Worm (Caenorhabditis elegans) whole organism, L3 larva: ENCODE measurements around the gene tbg-1.
A peak's percentile ranks its signal among the peaks of the same experiment; 100 is the strongest.

Experiments
- R02D3.7 ChIP-seq: fragments of 150-350 bp; optimal IDR thresholded peaks from 2 replicates; lab custom pipeline; 2014; ENCODE audit warnings: missing biosample characterization, missing genetic modification characterization
- ZK546.5 ChIP-seq: sonication (generic microtip); optimal IDR thresholded peaks from 2 replicates; lab custom pipeline; 2017; ENCODE audit warnings: missing biosample characterization, missing genetic modification characterization
- aly-2 ChIP-seq: fragments of 150-350 bp; optimal IDR thresholded peaks from 2 replicates; lab custom pipeline; 2014; ENCODE audit warnings: missing biosample characterization, missing genetic modification characterization
- ama-1 ChIP-seq: fragments of 150-350 bp; optimal IDR thresholded peaks from 2 replicates; lab custom pipeline; 2018
- ceh-16 ChIP-seq: sonication (generic microtip); optimal IDR thresholded peaks from 2 replicates; lab custom pipeline; 2017; ENCODE audit warnings: missing biosample characterization, missing genetic modification characterization
- ceh-28 ChIP-seq: fragments of 150-350 bp; optimal IDR thresholded peaks from 2 replicates; lab custom pipeline; 2014; ENCODE audit warnings: missing biosample characterization, missing genetic modification reagents, missing genetic modification characterization
- ceh-82 ChIP-seq: fragments of 150-350 bp; optimal IDR thresholded peaks from 2 replicates; lab custom pipeline; 2014; ENCODE audit warnings: missing biosample characterization, missing genetic modification characterization
- ceh-9 ChIP-seq: sonication (generic microtip); optimal IDR thresholded peaks from 2 replicates; lab custom pipeline; 2018; ENCODE audit warnings: missing biosample characterization, missing genetic modification characterization
- daf-12 ChIP-seq: fragments of 150-350 bp; optimal IDR thresholded peaks from 2 replicates; lab custom pipeline; 2014; ENCODE audit warnings: missing biosample characterization, missing genetic modification reagents, missing genetic modification characterization
- egl-27 ChIP-seq: sonication (generic microtip); optimal IDR thresholded peaks from 4 replicates; lab custom pipeline; 2017; ENCODE audit warnings: missing biosample characterization, missing genetic modification reagents, missing genetic modification characterization
- egl-5 ChIP-seq: fragments of 150-350 bp; optimal IDR thresholded peaks from 2 replicates; lab custom pipeline; 2017; ENCODE audit warnings: missing biosample characterization, missing genetic modification reagents, missing genetic modification characterization, inconsistent platforms
- elt-1 ChIP-seq: fragments of 150-350 bp; optimal IDR thresholded peaks from 2 replicates; lab custom pipeline; 2014; ENCODE audit warnings: missing biosample characterization, missing genetic modification characterization
- elt-2 ChIP-seq: sonication (generic microtip); optimal IDR thresholded peaks from 2 replicates; lab custom pipeline; 2016; ENCODE audit warnings: missing genetic modification reagents, mild to moderate bottlenecking, missing genetic modification characterization, missing compliant biosample characterization
- elt-3 ChIP-seq, 3 experiments: fragments of 150-350 bp in 1 of 3; sonication (generic microtip) in 2 of 3; optimal IDR thresholded peaks; 2 replicates in 2 of 3; 4 replicates in 1 of 3; lab custom pipeline; 2014 to 2017; ENCODE audit warnings: missing biosample characterization in 3 of 3, missing genetic modification characterization in 3 of 3
- eor-1 ChIP-seq, 2 experiments: fragments of 150-350 bp; optimal IDR thresholded peaks; 2 replicates each; lab custom pipeline; 2014 to 2018; ENCODE audit warnings: missing biosample characterization in 2 of 2, missing genetic modification characterization in 2 of 2
- fkh-10 ChIP-seq: sonication (generic microtip); optimal IDR thresholded peaks from 2 replicates; lab custom pipeline; 2017; ENCODE audit warnings: missing biosample characterization, missing genetic modification reagents, missing genetic modification characterization
- fkh-2 ChIP-seq: fragments of 150-350 bp; optimal IDR thresholded peaks from 2 replicates; lab custom pipeline; 2014; ENCODE audit warnings: missing biosample characterization, missing genetic modification reagents, missing genetic modification characterization
- fos-1 ChIP-seq: fragments of 150-350 bp; optimal IDR thresholded peaks from 2 replicates; lab custom pipeline; 2014; ENCODE audit warnings: missing biosample characterization, missing genetic modification characterization
- jun-1 ChIP-seq: fragments of 150-350 bp; optimal IDR thresholded peaks from 2 replicates; lab custom pipeline; 2014; ENCODE audit warnings: missing biosample characterization, missing genetic modification reagents, missing genetic modification characterization
- lin-15B ChIP-seq: fragments of 150-350 bp; optimal IDR thresholded peaks from 2 replicates; lab custom pipeline; 2014; ENCODE audit warnings: missing biosample characterization, missing genetic modification characterization
- lin-39 ChIP-seq: fragments of 150-350 bp; optimal IDR thresholded peaks from 2 replicates; lab custom pipeline; 2018; ENCODE audit warnings: missing biosample characterization, missing genetic modification reagents, missing genetic modification characterization
- lsy-12 ChIP-seq: sonication (generic microtip); optimal IDR thresholded peaks from 2 replicates; lab custom pipeline; 2016; ENCODE audit warnings: mild to moderate bottlenecking, missing genetic modification characterization, missing compliant biosample characterization
- mdl-1 ChIP-seq: fragments of 150-350 bp; optimal IDR thresholded peaks from 2 replicates; lab custom pipeline; 2014; ENCODE audit warnings: missing biosample characterization, missing genetic modification characterization
- mml-1 ChIP-seq: fragments of 150-350 bp; sonication (generic microtip); optimal IDR thresholded peaks from 3 replicates; lab custom pipeline; 2014; ENCODE audit warnings: missing biosample characterization, missing genetic modification characterization
- nfya-1 ChIP-seq: sonication (generic microtip); optimal IDR thresholded peaks from 2 replicates; lab custom pipeline; 2017; ENCODE audit warnings: missing genetic modification characterization, mild to moderate bottlenecking, missing compliant biosample characterization, antibody characterized with exemption, moderate library complexity; ENCODE audit not compliant: insufficient read depth
- nhr-11 ChIP-seq: fragments of 150-350 bp; optimal IDR thresholded peaks from 2 replicates; lab custom pipeline; 2014; ENCODE audit warnings: missing biosample characterization, missing genetic modification characterization
- nhr-12 ChIP-seq: fragments of 150-350 bp; optimal IDR thresholded peaks from 2 replicates; lab custom pipeline; 2014; ENCODE audit warnings: missing biosample characterization, missing genetic modification characterization
- nhr-23 ChIP-seq: fragments of 150-350 bp; optimal IDR thresholded peaks from 2 replicates; lab custom pipeline; 2014; ENCODE audit warnings: missing biosample characterization, missing genetic modification reagents, missing genetic modification characterization
- nhr-237 ChIP-seq: fragments of 150-350 bp; optimal IDR thresholded peaks from 2 replicates; lab custom pipeline; 2014; ENCODE audit warnings: missing biosample characterization, missing genetic modification characterization
- nhr-28 ChIP-seq: fragments of 150-350 bp; optimal IDR thresholded peaks from 2 replicates; lab custom pipeline; 2014; ENCODE audit warnings: missing biosample characterization, missing genetic modification characterization
- nhr-43 ChIP-seq: sonication (generic microtip); optimal IDR thresholded peaks from 2 replicates; lab custom pipeline; 2016; ENCODE audit warnings: mild to moderate bottlenecking, missing genetic modification characterization, missing compliant biosample characterization; ENCODE audit not compliant: poor library complexity, severe bottlenecking
- nhr-67 ChIP-seq: fragments of 150-350 bp; optimal IDR thresholded peaks from 2 replicates; lab custom pipeline; 2014; ENCODE audit warnings: missing biosample characterization, missing genetic modification characterization
- nhr-76 ChIP-seq: fragments of 150-350 bp; sonication (generic microtip); optimal IDR thresholded peaks from 5 replicates; lab custom pipeline; 2014; ENCODE audit warnings: missing biosample characterization, missing genetic modification characterization
- nhr-77 ChIP-seq: fragments of 150-350 bp; optimal IDR thresholded peaks from 2 replicates; lab custom pipeline; 2014; ENCODE audit warnings: missing biosample characterization, missing genetic modification characterization
- pha-4 ChIP-seq: fragments of 150-350 bp; optimal IDR thresholded peaks from 2 replicates; lab custom pipeline; 2014; ENCODE audit warnings: missing biosample characterization, missing genetic modification reagents, missing genetic modification characterization
- pqm-1 ChIP-seq: fragments of 150-350 bp; optimal IDR thresholded peaks from 2 replicates; lab custom pipeline; 2017; ENCODE audit warnings: missing biosample characterization, missing genetic modification characterization, inconsistent platforms
- sea-2 ChIP-seq: fragments of 150-350 bp; sonication (generic microtip); optimal IDR thresholded peaks from 4 replicates; lab custom pipeline; 2014; ENCODE audit warnings: missing biosample characterization, missing genetic modification reagents, missing genetic modification characterization
- skn-1 ChIP-seq: fragments of 150-350 bp; optimal IDR thresholded peaks from 2 replicates; lab custom pipeline; 2014; ENCODE audit warnings: missing biosample characterization, missing genetic modification characterization
- snpc-4 ChIP-seq: fragments of 150-350 bp; optimal IDR thresholded peaks from 2 replicates; lab custom pipeline; 2014; ENCODE audit warnings: missing biosample characterization, missing genetic modification characterization
- tbx-2 ChIP-seq: sonication (generic microtip); optimal IDR thresholded peaks from 2 replicates; lab custom pipeline; 2016; ENCODE audit warnings: mild to moderate bottlenecking, missing genetic modification characterization, missing compliant biosample characterization
- unc-39 ChIP-seq: sonication (generic microtip); optimal IDR thresholded peaks from 4 replicates; lab custom pipeline; 2017; ENCODE audit warnings: missing biosample characterization, missing genetic modification characterization
- unc-62 ChIP-seq: fragments of 150-350 bp; sonication (generic microtip); optimal IDR thresholded peaks from 4 replicates; lab custom pipeline; 2014; ENCODE audit warnings: missing biosample characterization, missing genetic modification reagents, missing genetic modification characterization
- zag-1 ChIP-seq: fragments of 150-350 bp; optimal IDR thresholded peaks from 2 replicates; lab custom pipeline; 2014; ENCODE audit warnings: missing biosample characterization, missing genetic modification characterization
- ztf-11 ChIP-seq: fragments of 150-350 bp; optimal IDR thresholded peaks from 2 replicates; lab custom pipeline; 2014; ENCODE audit warnings: missing biosample characterization, missing genetic modification characterization
- ztf-4 ChIP-seq: fragments of 150-350 bp; optimal IDR thresholded peaks from 2 replicates; lab custom pipeline; 2014; ENCODE audit warnings: missing biosample characterization, missing genetic modification characterization

tbg-1 gene

DNA sequence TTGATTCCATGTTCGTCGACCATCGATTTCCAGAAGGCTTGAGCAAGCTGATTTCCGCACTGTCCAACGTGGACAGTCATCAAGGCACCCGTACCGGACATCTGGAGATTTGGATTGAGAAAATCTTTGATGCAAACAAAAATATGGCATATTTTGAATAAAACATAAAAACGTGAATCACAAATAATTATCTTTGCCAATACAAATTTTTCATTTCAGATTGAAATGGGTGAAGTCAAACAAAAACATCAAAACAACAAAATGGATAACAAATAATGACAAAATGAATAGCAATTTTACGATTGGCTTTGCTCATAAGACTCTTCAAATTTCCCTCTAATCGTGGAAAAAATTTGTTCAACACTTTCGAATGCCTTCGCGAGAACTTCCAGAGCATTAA, at the start of gene tbg-1:
tbg-1 (minus strand) TSS at position 101 of the 400 bp plus-strand sequence.
- TF ChIP-seq nhr-77 (tag; lab: Kevin White, UChicago) (no peak), nhr-11 (no peak), lsy-12 (tag; lab: Kevin White, UChicago) (no peak), elt-1 (tag; lab: Kevin White, UChicago) (no peak), skn-1 (tag; lab: Kevin White, UChicago) (no peak), ama-1 (lab: Kevin White, UChicago) (no peak), lin-39 (tag; lab: Kevin White, UChicago) (no peak), aly-2 (tag; lab: Kevin White, UChicago) (no peak), sea-2 (no peak), ceh-82 (no peak), daf-12 (tag; lab: Kevin White, UChicago) (no peak), ceh-9 (tag; lab: Kevin White, UChicago) (no peak), nhr-23 (tag; lab: Kevin White, UChicago) (no peak), mml-1 (tag; lab: Kevin White, UChicago) (no peak), ZK546.5 (tag; lab: Kevin White, UChicago) (no peak), fos-1 (tag; lab: Kevin White, UChicago) (no peak), ztf-11 (tag; lab: Kevin White, UChicago) (no peak), nfya-1 (tag; lab: Kevin White, UChicago) (no peak), mdl-1 (tag; lab: Kevin White, UChicago) (no peak), fkh-10 (GFP tag; lab: Kevin White, UChicago) (no peak)
- TF ChIP-seq, all 47 proteins: peak for 0

DNA sequence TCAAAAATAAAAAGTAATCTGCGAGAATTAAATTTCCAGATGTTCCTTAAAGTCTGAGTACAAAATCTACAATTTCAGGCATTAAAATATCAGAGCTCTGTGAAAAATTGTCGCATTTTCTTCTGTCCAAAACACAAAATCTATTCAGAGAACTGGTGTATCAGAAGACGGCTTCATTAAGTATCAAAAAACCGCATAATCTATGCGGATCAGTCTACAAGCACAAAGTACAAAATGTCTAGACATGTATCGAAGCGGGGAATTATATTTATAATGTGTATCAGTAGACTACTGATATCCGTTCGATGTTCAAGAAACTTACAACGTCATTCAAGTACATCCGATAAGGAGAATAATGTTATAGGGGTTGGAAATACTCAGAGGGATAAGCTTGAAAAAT, 40.6 kb upstream of the tbg-1 start:
- TF ChIP-seq fos-1 (tag; lab: Kevin White, UChicago) (no peak), nhr-23 (tag; lab: Kevin White, UChicago) (no peak), nhr-43 (tag; lab: Kevin White, UChicago) (no peak), elt-3 (tag; optimal IDR thresholded peaks at IDR 0.05; lab: Kevin White, UChicago) (no peak), tbx-2 (tag; lab: Kevin White, UChicago) (no peak), nhr-76 (tag; lab: Kevin White, UChicago) (no peak), ceh-9 (tag; lab: Kevin White, UChicago) (no peak), eor-1 (tag; optimal IDR thresholded peaks at IDR 0.05; lab: Kevin White, UChicago) (no peak), elt-2 (no peak), mdl-1 (tag; lab: Kevin White, UChicago) (no peak)

DNA sequence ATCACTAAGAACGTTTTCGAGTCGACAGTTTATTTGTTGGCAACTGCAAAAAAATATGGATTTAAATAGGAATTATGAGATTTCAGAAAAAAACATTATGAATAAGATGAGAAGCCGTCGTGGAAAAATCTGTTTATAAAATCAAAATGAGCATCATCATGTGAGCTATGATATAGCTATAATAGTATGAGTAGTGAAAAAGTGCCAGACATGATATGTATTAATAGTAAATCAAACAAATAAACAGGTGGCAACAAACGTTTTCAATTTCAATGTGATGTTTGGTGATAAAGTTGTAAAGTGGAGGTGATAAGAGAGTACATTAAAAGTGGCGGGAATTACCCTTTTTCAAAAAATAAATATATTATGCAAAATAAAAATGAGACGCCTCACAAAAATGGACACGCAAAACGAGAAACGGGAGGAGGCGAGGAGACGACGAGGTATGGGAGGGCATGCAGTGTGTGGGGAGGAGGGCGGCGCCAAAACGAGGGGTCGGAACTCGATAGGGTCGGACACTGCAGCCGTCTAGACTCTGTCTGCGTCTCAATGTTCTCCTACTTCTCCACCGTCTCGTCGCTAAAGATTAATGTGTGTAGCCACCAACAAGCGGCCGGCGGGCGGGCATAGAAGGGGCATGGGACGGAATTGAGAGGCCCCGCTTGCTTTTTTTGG, 38.8 kb upstream of the tbg-1 start, which contains the start of gene C07A9.9:
C07A9.9 (minus strand) TSS at position 51 of the 675 bp plus-strand sequence.
- peak; percentile 63 for TF ChIP-seq elt-1 (tag; lab: Kevin White, UChicago)
- no peak for TF ChIP-seq ceh-16 (tag; lab: Kevin White, UChicago)
- TF ChIP-seq nhr-23 (tag; lab: Kevin White, UChicago) = peak; percentile 35
- no peak for TF ChIP-seq sea-2
- peak; percentile 89 for TF ChIP-seq nfya-1 (tag; lab: Kevin White, UChicago)
- TF ChIP-seq ama-1 (lab: Kevin White, UChicago) = no peak
- no peak for TF ChIP-seq nhr-28
- no peak for TF ChIP-seq nhr-12 (tag; lab: Kevin White, UChicago)
- TF ChIP-seq ztf-4 (tag; lab: Kevin White, UChicago) = no peak
- no peak for TF ChIP-seq nhr-237 (tag; lab: Kevin White, UChicago)
- no peak for TF ChIP-seq skn-1 (tag; lab: Kevin White, UChicago)
- TF ChIP-seq snpc-4 (tag; lab: Kevin White, UChicago) = peak; percentile 53
- peak; percentile 31 for TF ChIP-seq ceh-28
- no peak for TF ChIP-seq nhr-11
- TF ChIP-seq daf-12 (tag; lab: Kevin White, UChicago) = no peak
- no peak for TF ChIP-seq ztf-11 (tag; lab: Kevin White, UChicago)
- no peak for TF ChIP-seq fkh-2 (tag; lab: Kevin White, UChicago)
- peak; percentile 50 for TF ChIP-seq tbx-2 (tag; lab: Kevin White, UChicago)
- peak; percentile 70 for TF ChIP-seq pha-4
- TF ChIP-seq jun-1 (tag; lab: Kevin White, UChicago) = peak; percentile 34
- peak; percentile 97 for TF ChIP-seq lin-39 (tag; lab: Kevin White, UChicago)
- no peak for TF ChIP-seq nhr-67
- no peak for TF ChIP-seq eor-1 (tag; optimal IDR thresholded peaks at IDR 0.05; lab: Kevin White, UChicago)
- TF ChIP-seq lin-15B (tag; lab: Kevin White, UChicago) = peak; percentile 32
- TF ChIP-seq zag-1 (tag; lab: Kevin White, UChicago) = no peak
- no peak for TF ChIP-seq fos-1 (tag; lab: Kevin White, UChicago)
- peak; percentile 24 for TF ChIP-seq pqm-1 (tag; lab: Kevin White, UChicago)
- TF ChIP-seq egl-5 (tag; lab: Kevin White, UChicago) = peak; percentile 27
- TF ChIP-seq lsy-12 (tag; lab: Kevin White, UChicago) = peak; percentile 26
- TF ChIP-seq ZK546.5 (tag; lab: Kevin White, UChicago) = no peak
- no peak for TF ChIP-seq unc-39 (tag; lab: Kevin White, UChicago)
- TF ChIP-seq fkh-10 (GFP tag; lab: Kevin White, UChicago) = peak; percentile 33
- peak; percentile 31 for TF ChIP-seq unc-62 (GFP tag; lab: Kevin White, UChicago)
- TF ChIP-seq ceh-82 = no peak
- TF ChIP-seq elt-3 (tag; optimal IDR thresholded peaks at IDR 0.05; lab: Kevin White, UChicago) = no peak
- TF ChIP-seq nhr-76 (tag; lab: Kevin White, UChicago) = no peak
- TF ChIP-seq aly-2 (tag; lab: Kevin White, UChicago) = no peak
- TF ChIP-seq elt-2 = peak; percentile 81
- peak; percentile 39 for TF ChIP-seq egl-27 (tag; lab: Kevin White, UChicago)
- no peak for TF ChIP-seq R02D3.7 (tag; lab: Kevin White, UChicago)
